Worm (Caenorhabditis elegans) whole organism, early embryonic: Measurements from ENCODE around the gene tsp-1.

ENCODE experiments used
- aly-1 ChIP-seq: sonication (generic microtip); optimal IDR thresholded peaks from 2 replicates; lab custom pipeline; 2016; ENCODE audit warnings: missing genetic modification characterization, missing compliant biosample characterization
- ama-1 ChIP-seq: fragments of 150-350 bp; optimal IDR thresholded peaks from 2 replicates; lab custom pipeline; 2014

DNA sequence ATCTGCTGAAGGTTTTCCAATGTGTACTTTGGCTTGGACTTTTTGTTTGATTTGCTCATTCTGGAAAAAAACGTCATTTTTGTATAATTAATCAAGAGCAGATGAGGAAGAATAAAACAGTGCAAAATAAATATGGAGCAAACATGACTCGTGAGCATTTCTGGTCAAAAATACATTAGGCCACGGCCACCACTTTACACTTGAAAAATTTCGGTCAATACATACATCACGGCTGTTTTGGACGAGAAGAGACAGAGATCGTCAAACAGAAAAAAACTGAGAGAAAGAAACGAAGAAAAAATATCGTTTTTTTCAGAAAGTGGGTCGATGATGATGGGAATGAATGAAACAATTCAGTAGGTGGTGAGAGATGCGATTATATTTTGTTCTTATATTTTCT lies 29.1 kb upstream of the tsp-1 start, which contains the start of the genes F09G8.7 and crn-7:
- TF ChIP-seq aly-1 (tag; lab: Kevin White, UChicago) (no peak), ama-1 (lab: Kevin White, UChicago) (no peak)
